Worm (Caenorhabditis elegans) whole organism, young adult: ENCODE measurements around the gene his-7.

Experiments
- B0019.2 ChIP-seq: fragments of 200-800 bp; sonication (Bioruptor generic); conservative IDR thresholded peaks from 2 replicates; pipeline ENCODE4 v1.3.6; 2022; ENCODE audit warnings: missing genetic modification reagents, missing genetic modification characterization, missing compliant biosample characterization
- B0035.1 ChIP-seq: sonication (generic microtip); optimal IDR thresholded peaks from 2 replicates; lab custom pipeline; 2016; ENCODE audit warnings: missing genetic modification characterization, mild to moderate bottlenecking, missing compliant biosample characterization, missing genotype, missing genetic modification reagents
- B0261.1 ChIP-seq: sonication (generic microtip); optimal IDR thresholded peaks from 2 replicates; lab custom pipeline; 2016; ENCODE audit warnings: mild to moderate bottlenecking, missing genetic modification characterization, moderate library complexity, missing compliant biosample characterization
- D2030.7 ChIP-seq: fragments of 200-800 bp; sonication (Bioruptor generic); IDR thresholded peaks from 2 replicates; pipeline ENCODE4 v1.3.6; 2022; ENCODE audit warnings: missing genetic modification reagents, missing genetic modification characterization, missing compliant biosample characterization
- F22D6.2 ChIP-seq: sonication (generic microtip); optimal IDR thresholded peaks from 2 replicates; lab custom pipeline; 2016; ENCODE audit warnings: mild to moderate bottlenecking, missing genetic modification characterization, missing compliant biosample characterization
- F33H1.4 ChIP-seq: fragments of 200-800 bp; sonication (Bioruptor generic); IDR thresholded peaks from 2 replicates; pipeline ENCODE4 v1.3.6; 2022; ENCODE audit warnings: missing genetic modification reagents, missing genetic modification characterization, missing compliant biosample characterization
- F37B4.10 ChIP-seq: fragments of 200-800 bp; sonication (Bioruptor generic); IDR thresholded peaks from 2 replicates; pipeline ENCODE4 v1.3.6; 2022; ENCODE audit warnings: missing genetic modification characterization, missing compliant biosample characterization
- F57C9.4 ChIP-seq: sonication (generic microtip); optimal IDR thresholded peaks from 2 replicates; lab custom pipeline; 2017; ENCODE audit warnings: mild to moderate bottlenecking, missing genetic modification characterization, missing compliant biosample characterization
- Y53F4B.3 ChIP-seq: fragments of 200-800 bp; sonication (Bioruptor generic); IDR thresholded peaks from 2 replicates; pipeline ENCODE4 v1.3.6; 2022; ENCODE audit warnings: missing genetic modification reagents, missing genetic modification characterization, missing compliant biosample characterization
- akir-1 ChIP-seq: fragments of 200-800 bp; sonication (Bioruptor generic); optimal IDR thresholded peaks from 2 replicates; lab custom pipeline; 2018; ENCODE audit warnings: mild to moderate bottlenecking, missing genetic modification characterization, moderate library complexity, missing compliant biosample characterization
- ama-1 ChIP-seq, 3 experiments: fragments of 150-350 bp in 1 of 3; sonication (generic microtip) in 2 of 3; optimal IDR thresholded peaks; 2 replicates each; lab custom pipeline; 2014 to 2018; ENCODE audit warnings: missing biosample characterization in 2 of 3, missing genetic modification characterization in 2 of 3, missing genetic modification reagents in 2 of 3
- aptf-2 ChIP-seq: fragments of 200-800 bp; sonication (Bioruptor generic); conservative IDR thresholded peaks from 2 replicates; pipeline ENCODE4 v1.3.6; 2022; ENCODE audit warnings: missing genetic modification reagents, missing genetic modification characterization, missing compliant biosample characterization
- atf-7 ChIP-seq: sonication (generic microtip); optimal IDR thresholded peaks from 2 replicates; lab custom pipeline; 2017; ENCODE audit warnings: mild to moderate bottlenecking, missing genetic modification characterization, missing compliant biosample characterization
- athp-1 ChIP-seq: sonication (generic microtip); optimal IDR thresholded peaks from 2 replicates; lab custom pipeline; 2017; ENCODE audit warnings: mild to moderate bottlenecking, missing genetic modification characterization, missing compliant biosample characterization
- attf-3 ChIP-seq: fragments of 200-800 bp; sonication (Bioruptor generic); conservative IDR thresholded peaks from 2 replicates; pipeline ENCODE4 v1.3.6; 2022; ENCODE audit warnings: missing genetic modification reagents, missing genetic modification characterization, missing compliant biosample characterization
- attf-5 ChIP-seq: fragments of 200-800 bp; sonication (Bioruptor generic); optimal IDR thresholded peaks from 2 replicates; lab custom pipeline; 2018; ENCODE audit warnings: mild to moderate bottlenecking, missing genetic modification characterization, missing compliant biosample characterization
- bed-1 ChIP-seq: fragments of 200-800 bp; sonication (Bioruptor generic); IDR thresholded peaks from 2 replicates; pipeline ENCODE4 v1.3.6; 2022; ENCODE audit warnings: missing genetic modification reagents, missing genetic modification characterization, missing compliant biosample characterization
- ccch-3 ChIP-seq: fragments of 200-800 bp; sonication (Bioruptor generic); optimal IDR thresholded peaks from 2 replicates; lab custom pipeline; 2018; ENCODE audit warnings: mild to moderate bottlenecking, missing genetic modification characterization, missing compliant biosample characterization
- cebp-1 ChIP-seq, 2 experiments: fragments of 200-800 bp in 1 of 2; sonication (Bioruptor generic) in 1 of 2; sonication (generic microtip) in 1 of 2; IDR thresholded peaks in 1 of 2; optimal IDR thresholded peaks in 1 of 2; 2 replicates each; pipeline versions ENCODE4 v1.3.6 to Lab custom; 2017 to 2022; ENCODE audit warnings: missing compliant biosample characterization in 2 of 2, missing genetic modification characterization in 2 of 2, mild to moderate bottlenecking in 1 of 2, missing genetic modification reagents in 1 of 2, moderate library complexity in 1 of 2
- ceh-27 ChIP-seq: fragments of 200-800 bp; sonication (Bioruptor generic); optimal IDR thresholded peaks from 2 replicates; lab custom pipeline; 2018; ENCODE audit warnings: mild to moderate bottlenecking, missing genetic modification characterization, moderate library complexity, missing compliant biosample characterization
- ceh-79 ChIP-seq: sonication (generic microtip); optimal IDR thresholded peaks from 2 replicates; lab custom pipeline; 2017; ENCODE audit warnings: mild to moderate bottlenecking, missing genetic modification characterization, missing compliant biosample characterization
- dpl-1 ChIP-seq: fragments of 150-350 bp; optimal IDR thresholded peaks from 2 replicates; lab custom pipeline; 2014; ENCODE audit warnings: missing biosample characterization, missing genetic modification reagents, missing genetic modification characterization
- efl-1 ChIP-seq: fragments of 150-350 bp; optimal IDR thresholded peaks from 2 replicates; lab custom pipeline; 2014; ENCODE audit warnings: missing biosample characterization, missing genetic modification reagents, missing genetic modification characterization
- egl-44 ChIP-seq: fragments of 200-800 bp; sonication (Bioruptor generic); IDR thresholded peaks from 2 replicates; pipeline ENCODE4 v1.3.6; 2022; ENCODE audit warnings: missing genetic modification reagents, missing genetic modification characterization, missing compliant biosample characterization
- ets-4 ChIP-seq: fragments of 200-800 bp; sonication (Bioruptor generic); optimal IDR thresholded peaks from 2 replicates; lab custom pipeline; 2018; ENCODE audit warnings: mild to moderate bottlenecking, missing genetic modification characterization, missing compliant biosample characterization
- hlh-26 ChIP-seq: fragments of 200-800 bp; sonication (Bioruptor generic); conservative IDR thresholded peaks from 2 replicates; pipeline ENCODE4 v1.3.6; 2022; ENCODE audit warnings: missing genetic modification reagents, missing genetic modification characterization, missing compliant biosample characterization
- hmg-1.2 ChIP-seq: fragments of 200-800 bp; sonication (Bioruptor generic); IDR thresholded peaks from 2 replicates; pipeline ENCODE4 v1.3.6; 2022; ENCODE audit warnings: missing genetic modification reagents, missing genetic modification characterization, missing compliant biosample characterization
- hrde-1 ChIP-seq: sonication (generic microtip); optimal IDR thresholded peaks from 2 replicates; lab custom pipeline; 2016; ENCODE audit warnings: missing genetic modification characterization, mild to moderate bottlenecking, missing compliant biosample characterization, moderate library complexity, missing genotype, missing genetic modification reagents, borderline replicate concordance
- let-607 ChIP-seq, 2 experiments: fragments of 200-800 bp in 1 of 2; sonication (Bioruptor generic) in 1 of 2; sonication (generic microtip) in 1 of 2; optimal IDR thresholded peaks; 2 replicates each; lab custom pipeline; 2016 to 2018; ENCODE audit warnings: mild to moderate bottlenecking in 2 of 2, missing compliant biosample characterization in 2 of 2, missing genetic modification characterization in 2 of 2, moderate library complexity in 2 of 2, missing genotype in 1 of 2
- lin-35 ChIP-seq, 3 experiments: fragments of 150-350 bp in 2 of 3; sonication (generic microtip) in 1 of 3; optimal IDR thresholded peaks; 2 replicates each; lab custom pipeline; 2014 to 2018; ENCODE audit warnings: missing biosample characterization in 3 of 3, missing genetic modification characterization in 3 of 3, missing genetic modification reagents in 3 of 3
- lin-54 ChIP-seq: fragments of 200-800 bp; sonication (Bioruptor generic); optimal IDR thresholded peaks from 2 replicates; lab custom pipeline; 2018; ENCODE audit warnings: mild to moderate bottlenecking, missing genetic modification characterization, missing compliant biosample characterization
- madf-3 ChIP-seq: fragments of 200-800 bp; sonication (Bioruptor generic); IDR thresholded peaks from 2 replicates; pipeline ENCODE4 v1.3.6; 2022; ENCODE audit warnings: missing genetic modification reagents, missing genetic modification characterization, missing compliant biosample characterization
- mxl-1 ChIP-seq: sonication (generic microtip); optimal IDR thresholded peaks from 2 replicates; lab custom pipeline; 2016; ENCODE audit warnings: missing genetic modification characterization, missing compliant biosample characterization
- nfya-2 ChIP-seq: fragments of 200-800 bp; sonication (Bioruptor generic); IDR thresholded peaks from 2 replicates; pipeline ENCODE4 v1.3.6; 2022; ENCODE audit warnings: missing genetic modification reagents, missing genetic modification characterization, missing compliant biosample characterization
- nfyb-1 ChIP-seq: fragments of 200-800 bp; sonication (Bioruptor generic); IDR thresholded peaks from 2 replicates; pipeline ENCODE4 v1.3.6; 2022; ENCODE audit warnings: missing genetic modification reagents, missing genetic modification characterization, missing compliant biosample characterization
- nhr-90 ChIP-seq: sonication (generic microtip); optimal IDR thresholded peaks from 2 replicates; lab custom pipeline; 2016; ENCODE audit warnings: missing genotype, mild to moderate bottlenecking, missing genetic modification characterization, missing compliant biosample characterization
- rpc-1 ChIP-seq, 2 experiments: fragments of 150-350 bp in 1 of 2; sonication (generic microtip) in 1 of 2; optimal IDR thresholded peaks; 2 replicates each; lab custom pipeline; 2014 to 2018; ENCODE audit warnings: missing biosample characterization in 1 of 2, missing genetic modification characterization in 1 of 2, missing genetic modification reagents in 1 of 2, missing genotype in 1 of 2
- sea-2 ChIP-seq: fragments of 200-800 bp; sonication (Bioruptor generic); IDR thresholded peaks from 2 replicates; pipeline ENCODE4 v1.3.6; 2022; ENCODE audit warnings: missing genetic modification characterization, missing compliant biosample characterization
- snpc-3.4 ChIP-seq: sonication (generic microtip); optimal IDR thresholded peaks from 2 replicates; lab custom pipeline; 2017; ENCODE audit warnings: missing genetic modification characterization, mild to moderate bottlenecking, missing compliant biosample characterization, antibody characterized with exemption, moderate library complexity, missing genotype, missing genetic modification reagents
- tbx-9 ChIP-seq: sonication (generic microtip); optimal IDR thresholded peaks from 2 replicates; lab custom pipeline; 2016; ENCODE audit warnings: borderline replicate concordance, missing genetic modification characterization, inconsistent platforms, missing compliant biosample characterization
- tlf-1 ChIP-seq: fragments of 200-800 bp; sonication (Bioruptor generic); optimal IDR thresholded peaks from 2 replicates; lab custom pipeline; 2018; ENCODE audit warnings: mild to moderate bottlenecking, missing genetic modification characterization, missing compliant biosample characterization
- unc-130 ChIP-seq: sonication (generic microtip); optimal IDR thresholded peaks from 2 replicates; lab custom pipeline; 2016; ENCODE audit warnings: missing genetic modification reagents, missing genetic modification characterization, missing compliant biosample characterization
- ztf-18 ChIP-seq: sonication (generic microtip); optimal IDR thresholded peaks from 2 replicates; lab custom pipeline; 2016; ENCODE audit warnings: missing genotype, mild to moderate bottlenecking, missing genetic modification characterization, missing compliant biosample characterization
- ztf-22 ChIP-seq: fragments of 200-800 bp; sonication (Bioruptor generic); optimal IDR thresholded peaks from 2 replicates; lab custom pipeline; 2018; ENCODE audit warnings: mild to moderate bottlenecking, missing genetic modification characterization, moderate library complexity, missing compliant biosample characterization
- ztf-25 ChIP-seq: fragments of 200-800 bp; sonication (Bioruptor generic); IDR thresholded peaks from 2 replicates; pipeline ENCODE4 v1.3.6; 2022; ENCODE audit warnings: missing genetic modification reagents, missing genetic modification characterization, missing compliant biosample characterization
- ztf-3 ChIP-seq: fragments of 200-800 bp; sonication (Bioruptor generic); optimal IDR thresholded peaks from 2 replicates; lab custom pipeline; 2018; ENCODE audit warnings: mild to moderate bottlenecking, missing genetic modification characterization, missing compliant biosample characterization

The his-7 gene

ce11 chrV:8500348-8500747 is 32.8 kb upstream of the his-7 start:
- TF ChIP-seq F37B4.10 (GFP tag; lab: Robert Waterston, UW) (peak; percentile 99), ztf-18 (tag; lab: Kevin White, UChicago) (peak; percentile 89), athp-1 (tag; lab: Kevin White, UChicago) (peak; percentile 100), madf-3 (GFP tag; lab: Robert Waterston, UW) (peak; percentile 96), tbx-9 (tag; lab: Kevin White, UChicago) (peak; percentile 100), ztf-22 (GFP tag; lab: Kevin White, UChicago) (peak; percentile 99), ets-4 (GFP tag; lab: Kevin White, UChicago) (peak; percentile 100), ztf-25 (peak; percentile 100), sea-2 (GFP tag; lab: Robert Waterston, UW) (peak; percentile 99), hmg-1.2 (GFP tag; lab: Robert Waterston, UW) (peak; percentile 99), D2030.7 (GFP tag; lab: Robert Waterston, UW) (peak; percentile 93), ceh-79 (tag; lab: Kevin White, UChicago) (peak; percentile 100), mxl-1 (tag; lab: Kevin White, UChicago) (peak; percentile 99), ztf-3 (GFP tag; lab: Kevin White, UChicago) (peak; percentile 90), lin-54 (GFP tag; lab: Kevin White, UChicago) (peak; percentile 97), efl-1 (GFP tag; lab: Kevin White, UChicago) (peak; percentile 64), rpc-1 (optimal IDR thresholded peaks at IDR 0.05; lab: Kevin White, UChicago) (peak; percentile 98), rpc-1 (tag; optimal IDR thresholded peaks at IDR 0.05; lab: Kevin White, UChicago) (peak; percentile 100), F22D6.2 (peak; percentile 91), unc-130 (GFP tag; lab: Kevin White, UChicago) (peak; percentile 96), nfya-2 (GFP tag; lab: Robert Waterston, UW) (peak; percentile 97), aptf-2 (GFP tag; lab: Robert Waterston, UW) (peak; percentile 89), ceh-27 (GFP tag; lab: Kevin White, UChicago) (peak; percentile 99), ccch-3 (GFP tag; lab: Kevin White, UChicago) (peak; percentile 98), hrde-1 (tag; lab: Kevin White, UChicago) (peak; percentile 98), B0019.2 (GFP tag; lab: Robert Waterston, UW) (peak; percentile 92), attf-5 (GFP tag; lab: Kevin White, UChicago) (peak; percentile 98), cebp-1 (GFP tag; IDR thresholded peaks at IDR 0.05; lab: Robert Waterston, UW) (peak; percentile 88), cebp-1 (tag; optimal IDR thresholded peaks at IDR 0.05; lab: Kevin White, UChicago) (peak; percentile 97), bed-1 (GFP tag; lab: Robert Waterston, UW) (peak; percentile 99), akir-1 (peak; percentile 95), let-607 (tag; optimal IDR thresholded peaks at IDR 0.05; lab: Kevin White, UChicago) (peak; percentile 91), lin-35 (GFP tag; optimal IDR thresholded peaks at IDR 0.05; lab: Kevin White, UChicago) (peak; percentile 48 to 93 (median 55)), B0261.1 (tag; lab: Kevin White, UChicago) (peak; percentile 99), F57C9.4 (peak; percentile 99), Y53F4B.3 (GFP tag; lab: Robert Waterston, UW) (peak; percentile 94), tlf-1 (peak; percentile 96), snpc-3.4 (tag; lab: Kevin White, UChicago) (peak; percentile 99), atf-7 (tag; lab: Kevin White, UChicago) (peak; percentile 98), egl-44 (GFP tag; lab: Robert Waterston, UW) (peak; percentile 100), nfyb-1 (GFP tag; lab: Robert Waterston, UW) (peak; percentile 99), B0035.1 (tag; lab: Kevin White, UChicago) (peak; percentile 96), hlh-26 (GFP tag; lab: Robert Waterston, UW) (peak; percentile 85), attf-3 (GFP tag; lab: Robert Waterston, UW) (peak; percentile 80), dpl-1 (GFP tag; lab: Kevin White, UChicago) (peak; percentile 50), F33H1.4 (GFP tag; lab: Robert Waterston, UW) (peak; percentile 77), ama-1 (optimal IDR thresholded peaks at IDR 0.05; lab: Kevin White, UChicago) (peak; percentile 59), ama-1 (GFP tag; optimal IDR thresholded peaks at IDR 0.05; lab: Kevin White, UChicago) (peak; percentile 96 to 97), nhr-90 (tag; lab: Kevin White, UChicago) (peak; percentile 99)
